Fruit fly (Drosophila melanogaster) whole organism, pupa: ENCODE results near the gene DopEcR.
A peak's percentile ranks its signal among the peaks of the same experiment; 100 is the strongest.

ENCODE experiments used
- CG10348 ChIP-seq: fragments of 200-800 bp; sonication (Bioruptor generic); IDR thresholded peaks from 2 replicates; pipeline ENCODE4 v1.3.6; 2022; ENCODE audit warnings: missing biosample characterization, missing genetic modification characterization
- CG12605 ChIP-seq: fragments of 200-800 bp; sonication (Bioruptor generic); IDR thresholded peaks from 2 replicates; pipeline ENCODE4 v1.3.6; 2022; ENCODE audit warnings: missing biosample characterization, missing genetic modification characterization
- CG13204 ChIP-seq: fragments of 200-800 bp; sonication (Bioruptor generic); optimal IDR thresholded peaks from 2 replicates; lab custom pipeline; 2018; ENCODE audit warnings: missing biosample characterization, mild to moderate bottlenecking, missing genetic modification characterization, moderate library complexity
- CG14655 ChIP-seq: fragments of 200-800 bp; sonication (Bioruptor generic); optimal IDR thresholded peaks from 3 replicates; lab custom pipeline; 2017; ENCODE audit warnings: mild to moderate bottlenecking, missing biosample characterization, missing genetic modification reagents, missing genetic modification characterization
- CG15710 ChIP-seq: fragments of 200-800 bp; sonication (Bioruptor generic); optimal IDR thresholded peaks from 2 replicates; lab custom pipeline; 2018; ENCODE audit warnings: missing biosample characterization, mild to moderate bottlenecking, missing genetic modification characterization, moderate library complexity
- CG17806 ChIP-seq: fragments of 200-800 bp; sonication (Bioruptor generic); optimal IDR thresholded peaks from 2 replicates; lab custom pipeline; 2018; ENCODE audit warnings: missing biosample characterization, mild to moderate bottlenecking, missing genetic modification characterization, moderate library complexity
- CG32121 ChIP-seq: fragments of 200-800 bp; sonication (Bioruptor generic); IDR thresholded peaks from 2 replicates; pipeline ENCODE4 v1.3.6; 2022; ENCODE audit warnings: missing biosample characterization, missing genetic modification characterization
- CG34367 ChIP-seq: fragments of 200-800 bp; sonication (Bioruptor generic); optimal IDR thresholded peaks from 2 replicates; lab custom pipeline; 2018; ENCODE audit warnings: missing biosample characterization, mild to moderate bottlenecking, missing genetic modification characterization
- CG4496 ChIP-seq: fragments of 200-800 bp; sonication (Bioruptor generic); IDR thresholded peaks from 3 replicates; pipeline ENCODE4 v1.3.6; 2022; ENCODE audit warnings: missing biosample characterization, missing genetic modification characterization
- CG8159 ChIP-seq: fragments of 200-800 bp; sonication (Bioruptor generic); optimal IDR thresholded peaks from 3 replicates; lab custom pipeline; 2018; ENCODE audit warnings: missing biosample characterization, mild to moderate bottlenecking, missing genetic modification characterization, moderate library complexity
- CG8301 ChIP-seq: fragments of 200-800 bp; sonication (Bioruptor generic); optimal IDR thresholded peaks from 2 replicates; lab custom pipeline; 2018; ENCODE audit warnings: missing biosample characterization, mild to moderate bottlenecking, missing genetic modification characterization
- CG9948 ChIP-seq: fragments of 200-800 bp; sonication (Bioruptor generic); optimal IDR thresholded peaks from 2 replicates; lab custom pipeline; 2018; ENCODE audit warnings: missing biosample characterization, mild to moderate bottlenecking, missing genetic modification characterization, moderate library complexity
- D1 ChIP-seq: fragments of 200-800 bp; sonication (Bioruptor generic); optimal IDR thresholded peaks from 2 replicates; lab custom pipeline; 2018; ENCODE audit warnings: missing biosample characterization, mild to moderate bottlenecking, missing genetic modification characterization, moderate library complexity
- EcR ChIP-seq: fragments of 200-800 bp; sonication (Bioruptor generic); optimal IDR thresholded peaks from 3 replicates; lab custom pipeline; 2019; ENCODE audit warnings: missing biosample characterization, missing genetic modification characterization, mild to moderate bottlenecking, moderate library complexity, missing genetic modification reagents
- Ets98B ChIP-seq: fragments of 200-800 bp; sonication (Bioruptor generic); IDR thresholded peaks from 2 replicates; pipeline ENCODE4 v1.3.6; 2022; ENCODE audit warnings: missing biosample characterization, missing genetic modification characterization
- Pif1A ChIP-seq: fragments of 200-800 bp; sonication (Bioruptor generic); optimal IDR thresholded peaks from 3 replicates; lab custom pipeline; 2016; ENCODE audit warnings: missing biosample characterization, missing genetic modification characterization
- Pif1B ChIP-seq: fragments of 200-800 bp; sonication (Bioruptor generic); optimal IDR thresholded peaks from 3 replicates; lab custom pipeline; 2016; ENCODE audit warnings: missing biosample characterization, missing genetic modification characterization
- Snoo ChIP-seq: fragments of 200-800 bp; sonication (Bioruptor generic); optimal IDR thresholded peaks from 3 replicates; lab custom pipeline; 2017; ENCODE audit warnings: missing biosample characterization, mild to moderate bottlenecking, missing genetic modification characterization, inconsistent platforms
- fd96Ca ChIP-seq: fragments of 200-800 bp; sonication (Bioruptor generic); IDR thresholded peaks from 3 replicates; pipeline ENCODE4 v1.3.6; 2022; ENCODE audit warnings: missing biosample characterization, missing genetic modification characterization
- gl ChIP-seq: fragments of 200-800 bp; sonication (Bioruptor generic); optimal IDR thresholded peaks from 2 replicates; lab custom pipeline; 2018; ENCODE audit warnings: missing biosample characterization, mild to moderate bottlenecking, missing genetic modification characterization
- rn ChIP-seq: fragments of 200-800 bp; sonication (Bioruptor generic); IDR thresholded peaks from 2 replicates; pipeline ENCODE4 v1.3.6; 2022; ENCODE audit warnings: missing biosample characterization, missing genetic modification characterization

The DopEcR gene

dm6 chr3L:4389104-4389503 lies 8.9 kb upstream of the DopEcR start:
- no peak for TF ChIP-seq EcR (GFP tag; lab: Kevin White, UChicago)
- TF ChIP-seq CG13204 (GFP tag; lab: Kevin White, UChicago) = no peak
- no peak for TF ChIP-seq Pif1B (GFP tag; lab: Kevin White, UChicago)
- no peak for TF ChIP-seq CG12605
- no peak for TF ChIP-seq CG34367 (tag; lab: Kevin White, UChicago)
- TF ChIP-seq fd96Ca (GFP tag; lab: Robert Waterston, UW) = no peak
- TF ChIP-seq CG14655 (GFP tag; lab: Kevin White, UChicago) = no peak
- TF ChIP-seq Ets98B = no peak
- TF ChIP-seq Snoo (tag; lab: Kevin White, UChicago) = no peak
- TF ChIP-seq gl (tag; lab: Kevin White, UChicago) = no peak
- no peak for TF ChIP-seq CG4496 (GFP tag; lab: Robert Waterston, UW)
- TF ChIP-seq rn (GFP tag; lab: Robert Waterston, UW) = no peak

- TF ChIP-seq CG10348 (GFP tag; lab: Robert Waterston, UW) (no peak), Pif1A (GFP tag; lab: Kevin White, UChicago) (no peak), rn (GFP tag; lab: Robert Waterston, UW) (no peak), CG13204 (GFP tag; lab: Kevin White, UChicago) (no peak), fd96Ca (GFP tag; lab: Robert Waterston, UW) (no peak), CG8159 (tag; lab: Kevin White, UChicago) (no peak), CG4496 (GFP tag; lab: Robert Waterston, UW) (no peak), CG8301 (tag; lab: Kevin White, UChicago) (no peak), CG17806 (tag; lab: Kevin White, UChicago) (no peak), CG15710 (tag; lab: Kevin White, UChicago) (no peak), CG12605 (no peak)
Measured at dm6 chr3L:4388215-4388614, 8.0 kb upstream of the DopEcR start.

dm6 chr3L:4384326-4384662 lies 4.1 kb upstream of the DopEcR start, which contains the start of gene slow:
Gene slow, plus strand, starts transcription at chr3L:4384442.
- TF ChIP-seq CG10348 (GFP tag; lab: Robert Waterston, UW) (no peak), Snoo (tag; lab: Kevin White, UChicago) (no peak), rn (GFP tag; lab: Robert Waterston, UW) (no peak), EcR (GFP tag; lab: Kevin White, UChicago) (no peak), CG32121 (GFP tag; lab: Robert Waterston, UW) (peak; percentile 61; the same call in 1 of the 2 replicates), CG12605 (peak; percentile 62; the same call in 1 of the 2 replicates), CG15710 (tag; lab: Kevin White, UChicago) (no peak), Pif1A (GFP tag; lab: Kevin White, UChicago) (no peak), CG8301 (tag; lab: Kevin White, UChicago) (no peak), CG9948 (no peak), CG34367 (tag; lab: Kevin White, UChicago) (no peak), CG17806 (tag; lab: Kevin White, UChicago) (no peak), Ets98B (peak; percentile 58), fd96Ca (GFP tag; lab: Robert Waterston, UW) (0 out of 3 replicates have a peak, but pooled peaks have one; percentile 45), Pif1B (GFP tag; lab: Kevin White, UChicago) (no peak), CG13204 (GFP tag; lab: Kevin White, UChicago) (no peak), CG8159 (tag; lab: Kevin White, UChicago) (no peak), gl (tag; lab: Kevin White, UChicago) (no peak), CG4496 (GFP tag; lab: Robert Waterston, UW) (peak; percentile 67), D1 (tag; lab: Kevin White, UChicago) (no peak), CG14655 (GFP tag; lab: Kevin White, UChicago) (no peak)

DNA sequence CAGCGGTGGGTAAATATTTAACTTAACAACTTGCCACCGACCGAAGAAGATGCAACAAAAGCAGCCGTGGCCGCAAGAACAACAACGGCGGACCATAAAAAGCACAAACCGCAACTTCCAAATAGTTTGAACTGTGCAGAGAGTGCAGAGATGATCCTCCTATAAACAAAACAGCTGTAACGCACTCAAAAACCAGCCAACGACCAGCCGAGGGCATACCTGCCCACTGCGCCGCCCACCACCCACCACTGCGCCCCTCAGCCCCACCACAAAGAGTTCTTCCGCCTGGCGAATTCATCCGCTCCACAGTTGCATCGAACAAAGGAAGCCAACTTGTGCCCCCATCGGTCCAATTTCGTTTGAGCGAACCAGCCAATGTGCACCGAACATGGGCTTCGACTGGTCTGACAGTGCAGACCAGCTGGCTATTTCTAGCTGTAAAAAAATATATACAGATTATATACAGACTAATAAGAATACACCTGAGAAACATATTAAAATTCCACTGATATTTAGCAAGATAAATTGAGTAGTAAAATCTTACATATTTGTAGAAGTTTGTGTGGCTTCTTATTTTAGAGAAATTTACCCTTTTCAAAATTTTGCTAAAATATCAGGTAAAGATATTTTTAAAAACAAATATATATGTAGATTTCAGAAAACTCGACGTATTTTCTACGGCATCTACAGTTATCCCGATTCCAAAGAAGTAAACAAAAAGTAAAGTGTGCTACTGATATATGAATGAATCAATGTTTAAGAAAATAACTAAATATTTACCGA lies 3.5 kb upstream of the DopEcR start:
- peak; percentile 28 for TF ChIP-seq CG8159 (tag; lab: Kevin White, UChicago)
- peak; percentile 82 for TF ChIP-seq CG13204 (GFP tag; lab: Kevin White, UChicago)
- peak; percentile 62 for TF ChIP-seq EcR (GFP tag; lab: Kevin White, UChicago)
- TF ChIP-seq CG34367 (tag; lab: Kevin White, UChicago) = no peak
- TF ChIP-seq rn (GFP tag; lab: Robert Waterston, UW) = no peak
- TF ChIP-seq Pif1B (GFP tag; lab: Kevin White, UChicago) = no peak
- peak; percentile 51; the same call in 2 of the 3 replicates for TF ChIP-seq CG4496 (GFP tag; lab: Robert Waterston, UW)
- no peak for TF ChIP-seq CG17806 (tag; lab: Kevin White, UChicago)
- no peak for TF ChIP-seq CG8301 (tag; lab: Kevin White, UChicago)
- no peak for TF ChIP-seq Snoo (tag; lab: Kevin White, UChicago)
- TF ChIP-seq Ets98B = peak; percentile 14; the same call in 1 of the 2 replicates
- peak; percentile 26 for TF ChIP-seq CG14655 (GFP tag; lab: Kevin White, UChicago)
- no peak for TF ChIP-seq CG12605
- no peak for TF ChIP-seq Pif1A (GFP tag; lab: Kevin White, UChicago)
- TF ChIP-seq CG15710 (tag; lab: Kevin White, UChicago) = no peak
- no peak for TF ChIP-seq D1 (tag; lab: Kevin White, UChicago)
- no peak for TF ChIP-seq fd96Ca (GFP tag; lab: Robert Waterston, UW)
- no peak for TF ChIP-seq CG9948
- TF ChIP-seq CG10348 (GFP tag; lab: Robert Waterston, UW) = no peak
- TF ChIP-seq CG32121 (GFP tag; lab: Robert Waterston, UW) = no peak; the same call in 1 of the 2 replicates
- TF ChIP-seq gl (tag; lab: Kevin White, UChicago) = no peak

DNA sequence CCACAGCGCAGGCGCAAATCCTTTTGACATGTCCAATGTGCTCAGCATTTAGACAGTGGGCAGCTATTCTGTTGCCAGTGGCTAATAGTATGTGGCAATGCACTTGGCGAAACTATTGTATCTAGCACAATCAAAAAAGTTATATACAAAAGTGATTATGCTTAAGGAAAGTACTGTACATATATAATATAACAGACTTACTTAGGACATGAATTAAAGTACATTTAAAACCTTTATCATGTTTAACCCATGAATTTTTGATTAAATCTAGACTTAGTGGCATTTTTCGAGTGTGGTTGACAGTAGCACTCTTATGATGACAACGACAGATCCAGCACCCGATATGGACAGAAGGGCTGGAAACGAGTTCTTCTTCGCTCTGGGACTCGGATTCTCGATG lies 2.9 kb upstream of the DopEcR start:
- peak; percentile 83 for TF ChIP-seq CG34367 (tag; lab: Kevin White, UChicago)
- TF ChIP-seq rn (GFP tag; lab: Robert Waterston, UW) = no peak
- no peak for TF ChIP-seq CG13204 (GFP tag; lab: Kevin White, UChicago)
- TF ChIP-seq Pif1A (GFP tag; lab: Kevin White, UChicago) = peak; percentile 60
- TF ChIP-seq CG17806 (tag; lab: Kevin White, UChicago) = peak; percentile 93
- TF ChIP-seq fd96Ca (GFP tag; lab: Robert Waterston, UW) = no peak
- TF ChIP-seq Snoo (tag; lab: Kevin White, UChicago) = no peak
- TF ChIP-seq CG12605 = no peak
- TF ChIP-seq CG8301 (tag; lab: Kevin White, UChicago) = peak; percentile 75
- peak; percentile 84 for TF ChIP-seq CG15710 (tag; lab: Kevin White, UChicago)
- TF ChIP-seq gl (tag; lab: Kevin White, UChicago) = peak; percentile 84
- TF ChIP-seq CG10348 (GFP tag; lab: Robert Waterston, UW) = no peak
- TF ChIP-seq CG32121 (GFP tag; lab: Robert Waterston, UW) = no peak
- peak; percentile 68 for TF ChIP-seq D1 (tag; lab: Kevin White, UChicago)
- TF ChIP-seq Ets98B = no peak; the same call in 1 of the 2 replicates
- peak; percentile 37 for TF ChIP-seq Pif1B (GFP tag; lab: Kevin White, UChicago)
- peak; percentile 87 for TF ChIP-seq CG9948
- TF ChIP-seq CG8159 (tag; lab: Kevin White, UChicago) = peak; percentile 95
- peak; percentile 66 for TF ChIP-seq CG4496 (GFP tag; lab: Robert Waterston, UW)
- peak; percentile 89 for TF ChIP-seq CG14655 (GFP tag; lab: Kevin White, UChicago)
- TF ChIP-seq EcR (GFP tag; lab: Kevin White, UChicago) = no peak
